Fruit fly (Drosophila melanogaster): ENCODE results near the gene CG7920.
A peak's percentile ranks its signal among the peaks of the same experiment; 100 is the strongest.

dm6 chr3R:30021559-30022451 lies 6.7 kb upstream of the CG7920 start, which contains the start of gene Mgat2:
- TF ChIP-seq CG10348 (GFP tag; IDR thresholded peaks at IDR 0.05) (no peak), Pif1A (GFP tag; optimal IDR thresholded peaks at IDR 0.05) (no peak), CG12605 (GFP tag; IDR thresholded peaks at IDR 0.05) (peak; percentile 47), Pif1B (GFP tag; optimal IDR thresholded peaks at IDR 0.05) (no peak), fd96Ca (GFP tag; IDR thresholded peaks at IDR 0.05) (no peak), Snoo (tag; optimal IDR thresholded peaks at IDR 0.05) (peak; percentile 17), CG32121 (GFP tag; IDR thresholded peaks at IDR 0.05) (no peak; the same call in 1 of the 2 replicates), CG13204 (GFP tag; optimal IDR thresholded peaks at IDR 0.05) (peak; percentile 98), EcR (GFP tag; optimal IDR thresholded peaks at IDR 0.05) (no peak)
